Worm (Caenorhabditis elegans) whole organism, midembryonic: ENCODE measurements around the gene C33B4.4.

ENCODE experiments used
- T22C8.4 ChIP-seq: fragments of 200-800 bp; sonication (Bioruptor generic); IDR thresholded peaks from 2 replicates; pipeline ENCODE4 v1.3.6; 2022; ENCODE audit warnings: missing genetic modification characterization, missing compliant biosample characterization
- cog-1 ChIP-seq: sonication (generic microtip); optimal IDR thresholded peaks from 2 replicates; lab custom pipeline; 2016; ENCODE audit warnings: missing genetic modification characterization, missing compliant biosample characterization
- flt-1 ChIP-seq: fragments of 200-800 bp; sonication (Bioruptor generic); IDR thresholded peaks from 2 replicates; pipeline ENCODE4 v1.3.6; 2022; ENCODE audit warnings: missing genetic modification characterization, missing compliant biosample characterization
- klf-2 ChIP-seq: fragments of 200-800 bp; sonication (Bioruptor generic); conservative IDR thresholded peaks from 2 replicates; pipeline ENCODE4 v1.3.6; 2022; ENCODE audit warnings: missing genetic modification reagents, missing genetic modification characterization, missing compliant biosample characterization
- med-1 ChIP-seq: sonication (generic microtip); optimal IDR thresholded peaks from 2 replicates; lab custom pipeline; 2017; ENCODE audit warnings: missing genetic modification characterization, mild to moderate bottlenecking, missing compliant biosample characterization, antibody characterized with exemption, missing genetic modification reagents; ENCODE audit not compliant: insufficient read depth
- ref-1 ChIP-seq: fragments of 200-800 bp; sonication (Bioruptor generic); conservative IDR thresholded peaks from 2 replicates; pipeline ENCODE4 v1.3.6; 2022; ENCODE audit warnings: missing genetic modification reagents, missing genetic modification characterization, missing compliant biosample characterization
- tab-1 ChIP-seq: fragments of 200-800 bp; sonication (Bioruptor generic); IDR thresholded peaks from 2 replicates; pipeline ENCODE4 v1.3.6; 2022; ENCODE audit warnings: missing genetic modification characterization, missing compliant biosample characterization
- ztf-23 ChIP-seq: fragments of 200-800 bp; sonication (Bioruptor generic); IDR thresholded peaks from 2 replicates; pipeline ENCODE4 v1.3.6; 2022; ENCODE audit warnings: missing genetic modification reagents, missing genetic modification characterization, missing compliant biosample characterization
- ztf-29 ChIP-seq: fragments of 200-800 bp; sonication (Bioruptor generic); IDR thresholded peaks from 2 replicates; pipeline ENCODE4 v1.3.6; 2022; ENCODE audit warnings: missing genetic modification reagents, missing genetic modification characterization, missing compliant biosample characterization

C33B4.4 gene

ce11 chrII:11383058-11383457 lies at the start of gene C33B4.4, which contains the start of gene C33B4.5:
C33B4.4 (minus strand) TSS chrII:11383442.
C33B4.5 (plus strand) TSS chrII:11383327.
- no peak for TF ChIP-seq flt-1 (GFP tag; lab: Robert Waterston, UW)
- no peak for TF ChIP-seq T22C8.4 (GFP tag; lab: Robert Waterston, UW)

- TF ChIP-seq med-1 (GFP tag; lab: Kevin White, UChicago), result no peak
These were observed 48.3 kb upstream of the C33B4.4 start, which contains the start of gene C05D12.4 for ce11 chrII:11431584-11431983. C05D12.4 (plus strand) TSS chrII:11431884.

ce11 chrII:11428599-11428998 lies 45.4 kb upstream of the C33B4.4 start:
- TF ChIP-seq ztf-29 (no peak), klf-2 (no peak), cog-1 (tag; lab: Kevin White, UChicago) (no peak), tab-1 (no peak), ref-1 (GFP tag; lab: Robert Waterston, UW) (no peak), T22C8.4 (GFP tag; lab: Robert Waterston, UW) (no peak), flt-1 (GFP tag; lab: Robert Waterston, UW) (no peak)

ce11 chrII:11427322-11427721 lies 44.1 kb upstream of the C33B4.4 start:
- no peak for TF ChIP-seq flt-1 (GFP tag; lab: Robert Waterston, UW)
- TF ChIP-seq med-1 (GFP tag; lab: Kevin White, UChicago), result no peak
- TF ChIP-seq tab-1, result no peak
- no peak for TF ChIP-seq ztf-23 (GFP tag; lab: Robert Waterston, UW)
- TF ChIP-seq klf-2, result no peak
- TF ChIP-seq T22C8.4 (GFP tag; lab: Robert Waterston, UW), result no peak
- TF ChIP-seq ztf-29, result no peak
- no peak for TF ChIP-seq ref-1 (GFP tag; lab: Robert Waterston, UW)
- TF ChIP-seq cog-1 (tag; lab: Kevin White, UChicago), result no peak

- TF ChIP-seq klf-2 (no peak), flt-1 (GFP tag; lab: Robert Waterston, UW) (no peak), T22C8.4 (GFP tag; lab: Robert Waterston, UW) (no peak), ztf-29 (no peak), ztf-23 (GFP tag; lab: Robert Waterston, UW) (no peak), ref-1 (GFP tag; lab: Robert Waterston, UW) (no peak), med-1 (GFP tag; lab: Kevin White, UChicago) (no peak), tab-1 (no peak), cog-1 (tag; lab: Kevin White, UChicago) (no peak)
These were observed 41.5 kb upstream of the C33B4.4 start, which contains the start of gene C05D12.3 for ce11 chrII:11424579-11425316. C05D12.3 (plus strand) TSS chrII:11425266.

- TF ChIP-seq tab-1 (no peak), klf-2 (no peak)
These were observed 40.8 kb upstream of the C33B4.4 start for ce11 chrII:11424032-11424431.

ce11 chrII:11418476-11418875 lies 35.2 kb upstream of the C33B4.4 start:
- TF ChIP-seq flt-1 (GFP tag; lab: Robert Waterston, UW), result no peak
- no peak for TF ChIP-seq cog-1 (tag; lab: Kevin White, UChicago)
- TF ChIP-seq klf-2, result no peak
- TF ChIP-seq ztf-29, result no peak
- no peak for TF ChIP-seq med-1 (GFP tag; lab: Kevin White, UChicago)
- no peak for TF ChIP-seq ref-1 (GFP tag; lab: Robert Waterston, UW)
- TF ChIP-seq T22C8.4 (GFP tag; lab: Robert Waterston, UW), result no peak
- no peak for TF ChIP-seq tab-1
- TF ChIP-seq ztf-23 (GFP tag; lab: Robert Waterston, UW), result no peak

ce11 chrII:11417999-11418398 lies 34.8 kb upstream of the C33B4.4 start, which contains the start of gene C05D12.2:
C05D12.2 (plus strand) TSS chrII:11418299.
- TF ChIP-seq T22C8.4 (GFP tag; lab: Robert Waterston, UW) (no peak), ztf-23 (GFP tag; lab: Robert Waterston, UW) (no peak), med-1 (GFP tag; lab: Kevin White, UChicago) (no peak), flt-1 (GFP tag; lab: Robert Waterston, UW) (no peak), klf-2 (no peak), ztf-29 (no peak), cog-1 (tag; lab: Kevin White, UChicago) (no peak), tab-1 (no peak), ref-1 (GFP tag; lab: Robert Waterston, UW) (no peak)

- no peak for TF ChIP-seq T22C8.4 (GFP tag; lab: Robert Waterston, UW)
- no peak for TF ChIP-seq klf-2
- no peak for TF ChIP-seq med-1 (GFP tag; lab: Kevin White, UChicago)
- TF ChIP-seq ztf-23 (GFP tag; lab: Robert Waterston, UW), result no peak
- no peak for TF ChIP-seq flt-1 (GFP tag; lab: Robert Waterston, UW)
- no peak for TF ChIP-seq cog-1 (tag; lab: Kevin White, UChicago)
- TF ChIP-seq ztf-29, result no peak
- no peak for TF ChIP-seq ref-1 (GFP tag; lab: Robert Waterston, UW)
- no peak for TF ChIP-seq tab-1
These were observed 32.4 kb upstream of the C33B4.4 start, which contains the start of gene C05D12.1 for ce11 chrII:11415672-11416071. C05D12.1 (minus strand) TSS chrII:11415772.

ce11 chrII:11409678-11410133 lies 26.5 kb upstream of the C33B4.4 start, which contains the start of gene C05D12.7:
C05D12.7 (plus strand) TSS chrII:11410083.
- no peak for TF ChIP-seq ztf-29
- no peak for TF ChIP-seq med-1 (GFP tag; lab: Kevin White, UChicago)
- no peak for TF ChIP-seq ref-1 (GFP tag; lab: Robert Waterston, UW)
- TF ChIP-seq T22C8.4 (GFP tag; lab: Robert Waterston, UW), result no peak
- TF ChIP-seq tab-1, result no peak
- TF ChIP-seq cog-1 (tag; lab: Kevin White, UChicago), result no peak
- TF ChIP-seq klf-2, result no peak
- TF ChIP-seq ztf-23 (GFP tag; lab: Robert Waterston, UW), result no peak
- TF ChIP-seq flt-1 (GFP tag; lab: Robert Waterston, UW), result no peak
